Worm (Caenorhabditis elegans): ENCODE results near the gene fbxb-11.

fbxb-11 gene

DNA sequence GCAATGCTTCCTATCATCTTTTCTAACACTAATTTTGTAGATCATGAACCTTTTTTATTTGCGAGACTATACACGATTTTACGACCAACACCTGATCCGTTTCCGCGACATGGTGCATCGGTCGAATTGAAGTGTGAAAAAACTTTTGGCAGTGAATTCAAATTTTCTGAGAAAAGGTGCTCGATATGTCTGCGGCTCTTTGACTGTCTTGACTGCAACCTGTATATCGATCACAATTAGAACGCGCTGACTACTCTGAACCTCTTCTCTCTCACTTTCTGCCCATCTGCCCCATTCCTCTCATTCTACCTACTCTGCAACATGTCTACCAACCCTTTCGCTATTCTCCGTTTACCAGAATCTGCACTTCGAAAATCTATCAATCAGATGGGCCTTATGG is 42.2 kb upstream of the fbxb-11 start, which contains the start of gene fbxb-26:
fbxb-26 (plus strand) TSS at position 301 of the 400 bp plus-strand sequence.
- no peak for TF ChIP-seq zip-4 (GFP tag; optimal IDR thresholded peaks at IDR 0.05)
- TF ChIP-seq fkh-8 (tag; optimal IDR thresholded peaks at IDR 0.05), result no peak
- TF ChIP-seq efl-3 (GFP tag; optimal IDR thresholded peaks at IDR 0.05), result no peak
- no peak for TF ChIP-seq nhr-90 (tag; optimal IDR thresholded peaks at IDR 0.05; ENCODE audit: poor library complexity)
- TF ChIP-seq elt-2 (tag; optimal IDR thresholded peaks at IDR 0.05), result no peak
- no peak for TF ChIP-seq hlh-17 (GFP tag; optimal IDR thresholded peaks at IDR 0.05; ENCODE audit: borderline replicate concordance)
- TF ChIP-seq blmp-1 (tag; optimal IDR thresholded peaks at IDR 0.05), result no peak
- TF ChIP-seq nhr-12 (tag; optimal IDR thresholded peaks at IDR 0.05), result no peak
- no peak for TF ChIP-seq mdl-1 (tag; optimal IDR thresholded peaks at IDR 0.05)
- no peak for TF ChIP-seq unc-130 (tag; optimal IDR thresholded peaks at IDR 0.05)
- no peak for TF ChIP-seq xbp-1 (tag; optimal IDR thresholded peaks at IDR 0.05)

DNA sequence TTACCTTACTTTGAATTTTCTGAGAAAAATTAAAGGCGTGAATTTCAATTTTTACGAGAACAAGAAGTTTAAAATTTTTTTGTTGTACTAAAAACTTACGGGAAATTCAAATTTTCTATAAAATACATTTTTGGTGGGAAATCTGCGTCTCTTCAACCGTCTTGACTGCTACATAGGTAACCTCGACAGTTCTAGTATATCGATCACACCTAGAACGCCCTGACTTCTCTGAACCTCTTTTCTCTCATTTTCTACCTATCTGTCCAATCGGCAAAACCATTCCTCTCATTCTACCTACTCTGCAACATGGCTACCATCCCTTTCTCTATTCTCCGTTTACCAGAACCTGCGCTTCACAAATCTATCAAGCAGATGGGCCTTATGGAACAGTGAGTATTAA is 40.7 kb upstream of the fbxb-11 start, which contains the start of gene fbxb-25:
fbxb-25 (plus strand) TSS at position 301 of the 400 bp plus-strand sequence.
- TF ChIP-seq ceh-63 (GFP tag; optimal IDR thresholded peaks at IDR 0.05) (no peak), lin-13 (GFP tag; optimal IDR thresholded peaks at IDR 0.05) (no peak), Y116A8C.19 (tag; optimal IDR thresholded peaks at IDR 0.05; ENCODE audit: borderline replicate concordance) (no peak), fkh-8 (tag; optimal IDR thresholded peaks at IDR 0.05) (no peak), sptf-1 (tag; optimal IDR thresholded peaks at IDR 0.05) (no peak), dsc-1 (tag; optimal IDR thresholded peaks at IDR 0.05) (no peak), jun-1 (tag; optimal IDR thresholded peaks at IDR 0.05) (no peak), nhr-84 (tag; optimal IDR thresholded peaks at IDR 0.05) (no peak), elt-3 (tag; optimal IDR thresholded peaks at IDR 0.05) (no peak), ztf-4 (tag; optimal IDR thresholded peaks at IDR 0.05) (no peak)

DNA sequence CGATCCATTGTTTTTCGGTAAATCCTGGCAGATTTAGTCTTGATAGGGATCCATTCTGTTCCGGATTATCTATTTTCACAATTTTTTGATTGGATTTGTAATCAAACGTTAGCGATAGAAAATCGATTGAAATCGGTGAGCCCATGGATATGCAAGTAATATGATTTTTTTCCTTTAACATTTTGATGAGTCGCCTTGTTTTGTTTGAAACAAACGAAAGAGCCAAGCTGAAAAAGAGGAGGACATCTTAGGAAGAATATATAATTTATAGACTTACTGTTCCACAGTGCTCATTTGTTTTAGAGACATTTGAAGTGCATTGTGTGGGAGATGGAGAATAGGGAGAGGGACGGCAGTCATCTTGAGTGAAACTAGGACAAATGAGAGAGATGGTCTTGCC is 35.6 kb upstream of the fbxb-11 start, which contains the start of the genes fbxb-18 and fbxb-19:
fbxb-18 (minus strand) TSS at position 101 of the 400 bp plus-strand sequence.
fbxb-19 (minus strand) TSS at position 369 of the 400 bp plus-strand sequence.
- TF ChIP-seq C16A3.4 (tag; optimal IDR thresholded peaks at IDR 0.05) (no peak), nhr-77 (tag; optimal IDR thresholded peaks at IDR 0.05) (no peak), fos-1 (tag; optimal IDR thresholded peaks at IDR 0.05) (no peak)

DNA sequence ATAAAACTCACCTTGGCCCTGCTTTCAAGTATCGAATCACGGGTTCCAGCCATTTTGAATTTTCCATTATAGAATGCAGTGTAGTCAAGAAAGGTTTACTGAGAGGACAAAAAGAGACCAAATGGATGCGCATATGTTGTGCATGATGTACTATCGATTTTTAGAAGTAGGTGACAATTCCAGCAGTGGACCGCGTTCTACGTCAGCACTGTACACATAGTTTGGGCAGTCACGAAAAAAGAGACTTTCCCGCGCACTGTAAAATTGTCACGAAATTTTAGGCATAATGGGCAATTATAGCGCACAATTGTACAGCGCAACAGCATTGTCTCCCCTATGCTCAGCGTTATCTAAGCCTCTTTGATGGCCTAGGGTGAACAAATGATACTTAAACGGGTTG is 33.4 kb upstream of the fbxb-11 start, which contains the start of gene fbxc-22:
fbxc-22 (minus strand) TSS at position 101 of the 400 bp plus-strand sequence.
- TF ChIP-seq fos-1 (tag; optimal IDR thresholded peaks at IDR 0.05) (no peak), grh-1 (GFP tag; IDR thresholded peaks at IDR 0.05) (no peak), snpc-4 (tag; optimal IDR thresholded peaks at IDR 0.05) (no peak), nhr-77 (tag; optimal IDR thresholded peaks at IDR 0.05) (no peak), hlh-4 (tag; optimal IDR thresholded peaks at IDR 0.05) (no peak), nhr-12 (tag; optimal IDR thresholded peaks at IDR 0.05) (no peak), irx-1 (tag; optimal IDR thresholded peaks at IDR 0.05) (no peak), F16B12.6 (tag; optimal IDR thresholded peaks at IDR 0.05) (no peak), elt-3 (tag; optimal IDR thresholded peaks at IDR 0.05) (no peak), zip-4 (GFP tag; optimal IDR thresholded peaks at IDR 0.05) (no peak)

DNA sequence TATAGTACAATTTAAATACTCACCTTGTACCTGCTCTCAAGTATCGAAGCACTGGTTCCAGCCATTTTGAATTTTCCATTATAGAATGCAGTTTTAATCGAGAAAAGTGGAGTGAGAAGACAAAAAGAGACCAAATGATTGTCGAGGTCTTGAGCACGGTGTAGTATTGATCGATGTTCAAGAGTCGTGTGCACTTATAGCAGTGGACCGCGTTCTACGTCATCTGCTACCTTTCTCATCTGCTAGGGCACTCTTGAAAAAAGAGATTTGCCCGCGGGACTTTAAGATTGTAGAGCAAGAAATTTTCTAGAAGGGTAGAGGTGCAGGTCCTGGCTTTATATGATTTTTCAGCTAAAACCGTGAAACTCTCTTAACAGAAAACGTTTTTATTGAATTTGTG is 31.6 kb upstream of the fbxb-11 start, which contains the start of gene fbxc-21:
fbxc-21 (minus strand) TSS at position 101 of the 400 bp plus-strand sequence.
- TF ChIP-seq nhr-77 (tag; optimal IDR thresholded peaks at IDR 0.05), result no peak
- TF ChIP-seq lin-15B (tag; optimal IDR thresholded peaks at IDR 0.05), result no peak
- no peak for TF ChIP-seq dpl-1 (GFP tag; optimal IDR thresholded peaks at IDR 0.05)
- TF ChIP-seq nhr-19 (GFP tag; conservative IDR thresholded peaks at IDR 0.05), result no peak
- TF ChIP-seq skn-1 (tag; optimal IDR thresholded peaks at IDR 0.05), result no peak
- no peak for TF ChIP-seq unc-86 (tag; optimal IDR thresholded peaks at IDR 0.05)
- TF ChIP-seq efl-3 (GFP tag; optimal IDR thresholded peaks at IDR 0.05), result no peak
- TF ChIP-seq mdl-1 (tag; optimal IDR thresholded peaks at IDR 0.05), result no peak
- TF ChIP-seq ama-1 (optimal IDR thresholded peaks at IDR 0.05), result no peak
- no peak for TF ChIP-seq ceh-90 (tag; optimal IDR thresholded peaks at IDR 0.05)
